Worm (Caenorhabditis elegans) whole organism, mixed stage, embryonic: ENCODE data around the gene ZC266.1.

Source experiments
- elt-1 ChIP-seq: sonication (generic microtip); optimal IDR thresholded peaks from 2 replicates; lab custom pipeline; 2017; ENCODE audit warnings: missing genetic modification characterization, mild to moderate bottlenecking, missing compliant biosample characterization, antibody characterized with exemption, moderate library complexity, borderline replicate concordance; ENCODE audit not compliant: insufficient read depth
- nhr-2 ChIP-seq: fragments of 150-350 bp; optimal IDR thresholded peaks from 2 replicates; lab custom pipeline; 2014; ENCODE audit warnings: missing biosample characterization, missing genetic modification characterization

- TF ChIP-seq nhr-2 (tag; lab: Kevin White, UChicago) (no peak), elt-1 (peak; percentile 92)
Measured at ce11 chrV:4694466-4695092, 5.5 kb downstream of the ZC266.1 start.
